Fruit fly (Drosophila melanogaster) whole organism, adult: Measurements from ENCODE around the gene CG12620.

ENCODE experiments used
- CG12768 ChIP-seq: fragments of 200-800 bp; sonication (Bioruptor generic); optimal IDR thresholded peaks from 2 replicates; lab custom pipeline; 2017; ENCODE audit warnings: missing biosample characterization, missing genetic modification characterization, mild to moderate bottlenecking, moderate library complexity, missing genetic modification reagents
- CG14711 ChIP-seq: fragments of 200-800 bp; sonication (Bioruptor generic); optimal IDR thresholded peaks from 2 replicates; lab custom pipeline; 2018; ENCODE audit warnings: missing biosample characterization, mild to moderate bottlenecking, missing genetic modification characterization, moderate library complexity
- CG1620 ChIP-seq: fragments of 200-800 bp; sonication (Bioruptor generic); optimal IDR thresholded peaks from 2 replicates; lab custom pipeline; 2016; ENCODE audit warnings: missing biosample characterization, missing genetic modification characterization
- CG7045 ChIP-seq: fragments of 200-800 bp; sonication (Bioruptor generic); optimal IDR thresholded peaks from 2 replicates; lab custom pipeline; 2017; ENCODE audit warnings: missing biosample characterization, mild to moderate bottlenecking, missing genetic modification characterization
- CG7101 ChIP-seq: fragments of 200-800 bp; sonication (Bioruptor generic); optimal IDR thresholded peaks from 2 replicates; lab custom pipeline; 2018; ENCODE audit warnings: missing biosample characterization, mild to moderate bottlenecking, missing genetic modification characterization, moderate library complexity
- Clk ChIP-seq: fragments of 200-800 bp; sonication (Bioruptor generic); optimal IDR thresholded peaks from 2 replicates; lab custom pipeline; 2017; ENCODE audit warnings: missing biosample characterization, missing genetic modification characterization
- Crg-1 ChIP-seq: fragments of 200-800 bp; sonication (Bioruptor generic); optimal IDR thresholded peaks from 2 replicates; lab custom pipeline; 2016; ENCODE audit warnings: missing biosample characterization, missing genetic modification characterization
- Hr96 ChIP-seq: fragments of 200-800 bp; sonication (Bioruptor generic); optimal IDR thresholded peaks from 2 replicates; lab custom pipeline; 2016; ENCODE audit warnings: missing biosample characterization, missing genetic modification characterization
- Mnt ChIP-seq: fragments of 200-800 bp; sonication (Bioruptor generic); optimal IDR thresholded peaks from 2 replicates; lab custom pipeline; 2016; ENCODE audit warnings: missing biosample characterization, mild to moderate bottlenecking, missing genetic modification characterization
- kay ChIP-seq: fragments of 200-800 bp; sonication (Bioruptor generic); peaks from one replicate; lab custom pipeline; 2016; ENCODE audit warnings: missing biosample characterization, missing genetic modification characterization, borderline replicate concordance
- ovo ChIP-seq: fragments of 200-800 bp; sonication (Bioruptor generic); optimal IDR thresholded peaks from 2 replicates; lab custom pipeline; 2016; ENCODE audit warnings: missing biosample characterization, missing genetic modification characterization
- pad ChIP-seq: fragments of 200-800 bp; sonication (Bioruptor generic); optimal IDR thresholded peaks from 3 replicates; lab custom pipeline; 2017; ENCODE audit warnings: missing biosample characterization, missing genetic modification characterization, mild to moderate bottlenecking, moderate library complexity, missing genetic modification reagents
- tj ChIP-seq: fragments of 200-800 bp; sonication (Bioruptor generic); optimal IDR thresholded peaks from 3 replicates; lab custom pipeline; 2017; ENCODE audit warnings: missing biosample characterization, mild to moderate bottlenecking, missing genetic modification characterization, moderate library complexity
- toe ChIP-seq: fragments of 200-800 bp; sonication (Bioruptor generic); optimal IDR thresholded peaks from 2 replicates; lab custom pipeline; 2016; ENCODE audit warnings: missing biosample characterization, missing genetic modification characterization

- no peak for TF ChIP-seq tj
- no peak for TF ChIP-seq pad (GFP tag; lab: Kevin White, UChicago)
- no peak for TF ChIP-seq Mnt
- no peak for TF ChIP-seq CG7101 (tag; lab: Kevin White, UChicago)
- no peak for TF ChIP-seq CG7045
- TF ChIP-seq ovo (GFP tag; lab: Kevin White, UChicago): no peak
- TF ChIP-seq kay (GFP tag; lab: Kevin White, UChicago): no peak
- TF ChIP-seq CG12768 (GFP tag; lab: Kevin White, UChicago): no peak
- TF ChIP-seq Clk (GFP tag; lab: Kevin White, UChicago): no peak
- TF ChIP-seq CG1620 (GFP tag; lab: Kevin White, UChicago): no peak
- no peak for TF ChIP-seq toe (GFP tag; lab: Kevin White, UChicago)
- no peak for TF ChIP-seq Crg-1
- no peak for TF ChIP-seq Hr96
- no peak for TF ChIP-seq CG14711 (tag; lab: Kevin White, UChicago)
These were observed 35.6 kb upstream of the CG12620 start for dm6 chr2L:17051835-17052234.
